Fruit fly (Drosophila melanogaster) whole organism, wandering third instar larva: ENCODE results near the gene Jhbp13.

Experiments used
- Abd-B ChIP-seq: fragments of >200 bp; optimal IDR thresholded peaks from 2 replicates; lab custom pipeline; 2017; ENCODE audit warnings: missing biosample characterization, missing genetic modification characterization
- CG32264 ChIP-seq: fragments of 200-800 bp; sonication (Bioruptor generic); optimal IDR thresholded peaks from 2 replicates; lab custom pipeline; 2016; ENCODE audit warnings: missing biosample characterization, missing genetic modification characterization
- CG9705 ChIP-seq: fragments of 200-800 bp; sonication (Bioruptor generic); optimal IDR thresholded peaks from 2 replicates; lab custom pipeline; 2018; ENCODE audit warnings: missing biosample characterization, mild to moderate bottlenecking, missing genetic modification characterization
- CrebA ChIP-seq: fragments of 200-800 bp; sonication (Bioruptor generic); optimal IDR thresholded peaks from 2 replicates; lab custom pipeline; 2016; ENCODE audit warnings: missing biosample characterization, mild to moderate bottlenecking, missing genetic modification characterization, borderline replicate concordance
- Dfd ChIP-seq: fragments of >200 bp; optimal IDR thresholded peaks from 2 replicates; lab custom pipeline; 2017; ENCODE audit warnings: missing biosample characterization, missing genetic modification characterization
- Dif ChIP-seq: fragments of 200-275, 200-300 bp; sonication (Bioruptor generic); optimal IDR thresholded peaks from 2 replicates; lab custom pipeline; 2018; ENCODE audit warnings: missing biosample characterization, missing genetic modification characterization; ENCODE audit not compliant: partially characterized antibody
- GATAd ChIP-seq: sonication (Bioruptor generic); optimal IDR thresholded peaks from 2 replicates; lab custom pipeline; 2016; ENCODE audit warnings: missing biosample characterization, missing genetic modification characterization
- HLH106 ChIP-seq: fragments of 200-800 bp; optimal IDR thresholded peaks from 3 replicates; lab custom pipeline; 2019; ENCODE audit warnings: missing biosample characterization, mild to moderate bottlenecking, missing genetic modification characterization, moderate library complexity
- Hnf4 ChIP-seq: fragments of 200-800 bp; sonication (Bioruptor generic); optimal IDR thresholded peaks from 2 replicates; lab custom pipeline; 2016; ENCODE audit warnings: missing biosample characterization, mild to moderate bottlenecking, missing genetic modification characterization
- Hr78 ChIP-seq: fragments of >200 bp; optimal IDR thresholded peaks from 2 replicates; lab custom pipeline; 2017; ENCODE audit warnings: missing biosample characterization, missing genetic modification characterization
- Hr83 ChIP-seq: fragments of 200-300 bp; sonication (Bioruptor generic); optimal IDR thresholded peaks from 2 replicates; lab custom pipeline; 2016; ENCODE audit warnings: missing biosample characterization, mild to moderate bottlenecking, missing genetic modification characterization, moderate library complexity; ENCODE audit not compliant: poor library complexity, severe bottlenecking
- Jra ChIP-seq: sonication (Bioruptor generic); optimal IDR thresholded peaks from 2 replicates; lab custom pipeline; 2016; ENCODE audit warnings: missing biosample characterization, missing genetic modification characterization
- Mio ChIP-seq: sonication (Bioruptor generic); optimal IDR thresholded peaks from 2 replicates; lab custom pipeline; 2016; ENCODE audit warnings: missing biosample characterization, missing genetic modification characterization
- Myc ChIP-seq: fragments of >200 bp; optimal IDR thresholded peaks from 2 replicates; lab custom pipeline; 2017
- N ChIP-seq: fragments of >200 bp; optimal IDR thresholded peaks from 2 replicates; lab custom pipeline; 2018; ENCODE audit warnings: missing biosample characterization, missing external identifiers, missing genetic modification characterization
- OdsH ChIP-seq: fragments of 200-800 bp; sonication (Bioruptor generic); optimal IDR thresholded peaks from 2 replicates; lab custom pipeline; 2016; ENCODE audit warnings: missing biosample characterization, mild to moderate bottlenecking, missing genetic modification characterization
- Rel ChIP-seq, 2 experiments: fragments of 200-800 bp; sonication (Bioruptor generic) in 1 of 2; optimal IDR thresholded peaks; 2 replicates in 1 of 2; 3 replicates in 1 of 2; lab custom pipeline; 2016 to 2019; ENCODE audit warnings: mild to moderate bottlenecking in 2 of 2, missing biosample characterization in 2 of 2, missing genetic modification characterization in 2 of 2, moderate library complexity in 1 of 2
- Sp1 ChIP-seq: fragments of 200-800 bp; sonication (Bioruptor generic); optimal IDR thresholded peaks from 3 replicates; lab custom pipeline; 2019; ENCODE audit warnings: missing biosample characterization, mild to moderate bottlenecking, missing genetic modification characterization, moderate library complexity
- Vsx2 ChIP-seq: fragments of 200-300, 225-300 bp; sonication (Bioruptor generic); optimal IDR thresholded peaks from 2 replicates; lab custom pipeline; 2018; ENCODE audit warnings: missing biosample characterization, missing genetic modification characterization; ENCODE audit not compliant: partially characterized antibody
- br ChIP-seq: fragments of 200-800 bp; sonication (Bioruptor generic); optimal IDR thresholded peaks from 2 replicates; lab custom pipeline; 2016; ENCODE audit warnings: missing biosample characterization, missing genetic modification characterization
- brk ChIP-seq: fragments of 200-800 bp; sonication (Bioruptor generic); optimal IDR thresholded peaks from 2 replicates; lab custom pipeline; 2016; ENCODE audit warnings: missing biosample characterization, mild to moderate bottlenecking, missing genetic modification characterization
- dl ChIP-seq, 2 experiments: fragments of 175-275, 200-275 bp in 1 of 2; fragments of 200-275 bp in 1 of 2; sonication (Bioruptor generic); optimal IDR thresholded peaks; lab custom pipeline; 2018; ENCODE audit warnings: mild to moderate bottlenecking in 2 of 2, missing biosample characterization in 2 of 2, missing genetic modification characterization in 2 of 2, moderate library complexity in 2 of 2; ENCODE audit not compliant: partially characterized antibody in 2 of 2, insufficient read depth in 1 of 2
- dmrt93B ChIP-seq: fragments of 200-800 bp; sonication (Bioruptor generic); optimal IDR thresholded peaks from 2 replicates; lab custom pipeline; 2018; ENCODE audit warnings: missing biosample characterization, mild to moderate bottlenecking, missing genetic modification characterization
- dsf ChIP-seq: sonication (Bioruptor generic); optimal IDR thresholded peaks from 2 replicates; lab custom pipeline; 2016; ENCODE audit warnings: missing biosample characterization, missing genetic modification characterization, borderline replicate concordance
- ey ChIP-seq: fragments of 200-800 bp; sonication (Bioruptor generic); optimal IDR thresholded peaks from 2 replicates; lab custom pipeline; 2016; ENCODE audit warnings: missing biosample characterization, missing genetic modification characterization
- foxo ChIP-seq, 2 experiments: fragments of 200-800 bp; sonication (Bioruptor generic); optimal IDR thresholded peaks; 2 replicates in 1 of 2; 3 replicates in 1 of 2; lab custom pipeline; 2016 to 2017; ENCODE audit warnings: missing biosample characterization in 2 of 2, missing genetic modification characterization in 2 of 2
- fru ChIP-seq: fragments of 200-800 bp; sonication (Bioruptor generic); optimal IDR thresholded peaks from 3 replicates; lab custom pipeline; 2016; ENCODE audit warnings: missing biosample characterization, mild to moderate bottlenecking, missing genetic modification characterization
- h ChIP-seq: fragments of 200-800 bp; sonication (Bioruptor generic); optimal IDR thresholded peaks from 3 replicates; lab custom pipeline; 2016; ENCODE audit warnings: missing biosample characterization, mild to moderate bottlenecking, missing genetic modification characterization
- jim ChIP-seq: fragments of 175-275, 200-325 bp; sonication (Bioruptor generic); optimal IDR thresholded peaks from 2 replicates; lab custom pipeline; 2016; ENCODE audit warnings: missing biosample characterization, mild to moderate bottlenecking, missing genetic modification characterization
- lola ChIP-seq: fragments of >200 bp; optimal IDR thresholded peaks from 2 replicates; lab custom pipeline; 2017; ENCODE audit warnings: missing biosample characterization, missing genetic modification characterization
- pan ChIP-seq: fragments of >200 bp; optimal IDR thresholded peaks from 2 replicates; lab custom pipeline; 2017
- psq ChIP-seq: fragments of 200-800 bp; sonication (Bioruptor generic); optimal IDR thresholded peaks from 3 replicates; lab custom pipeline; 2017; ENCODE audit warnings: missing biosample characterization, mild to moderate bottlenecking, missing genetic modification characterization, moderate library complexity
- rgr ChIP-seq: fragments of 200-800 bp; sonication (Bioruptor generic); optimal IDR thresholded peaks from 3 replicates; lab custom pipeline; 2016; ENCODE audit warnings: missing biosample characterization, mild to moderate bottlenecking, missing genetic modification characterization
- sage ChIP-seq: fragments of 200-800 bp; sonication (Bioruptor generic); optimal IDR thresholded peaks from 2 replicates; lab custom pipeline; 2016; ENCODE audit warnings: missing biosample characterization, mild to moderate bottlenecking, missing genetic modification characterization
- sv ChIP-seq: fragments of 200-800 bp; sonication (Bioruptor generic); optimal IDR thresholded peaks from 3 replicates; lab custom pipeline; 2016; ENCODE audit warnings: missing biosample characterization, missing genetic modification characterization
- tai ChIP-seq: sonication (Bioruptor generic); optimal IDR thresholded peaks from 2 replicates; lab custom pipeline; 2016; ENCODE audit warnings: missing biosample characterization, missing genetic modification characterization
- usp ChIP-seq: fragments of >200 bp; optimal IDR thresholded peaks from 2 replicates; lab custom pipeline; 2017; ENCODE audit warnings: missing biosample characterization, missing genetic modification characterization
- woc ChIP-seq: sonication (Bioruptor generic); optimal IDR thresholded peaks from 2 replicates; lab custom pipeline; 2016; ENCODE audit warnings: missing biosample characterization, mild to moderate bottlenecking, missing genetic modification characterization

Jhbp13 gene

DNA sequence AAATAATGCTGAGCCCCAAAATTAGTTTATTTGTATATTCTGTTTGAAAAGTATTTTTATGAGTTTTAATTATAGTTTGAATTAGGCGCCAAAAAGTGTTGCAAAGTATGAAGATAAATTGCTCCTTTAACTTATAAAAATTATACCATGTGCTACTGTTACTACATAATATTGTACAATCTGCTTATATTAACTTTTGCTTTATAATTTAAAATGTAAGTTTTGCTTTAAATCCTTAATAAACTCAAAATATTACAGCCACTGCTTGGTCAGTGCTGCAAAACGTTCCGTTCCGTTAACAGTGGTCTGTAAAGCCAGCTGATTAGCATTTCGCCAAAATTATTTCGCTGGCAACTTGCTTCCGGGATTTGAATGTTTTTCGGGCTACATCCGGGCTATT, 49.9 kb downstream of the Jhbp13 start, which contains the start of gene CG31729:
Gene CG31729, plus strand, starts transcription at position 309 of the 400 bp plus-strand sequence.
- TF ChIP-seq br (GFP tag; lab: Kevin White, UChicago) (peak; percentile 22), h (peak; percentile 72), woc (GFP tag; lab: Kevin White, UChicago) (peak; percentile 4), dsf (GFP tag; lab: Kevin White, UChicago) (peak; percentile 33), foxo (GFP tag; optimal IDR thresholded peaks at IDR 0.05; lab: Kevin White, UChicago) (peak in 1 of 2 experiments; percentile 44), rgr (no peak), Jra (peak; percentile 24), sage (no peak), Hnf4 (GFP tag; lab: Kevin White, UChicago) (peak; percentile 59), OdsH (GFP tag; lab: Kevin White, UChicago) (peak; percentile 19), fru (GFP tag; lab: Kevin White, UChicago) (peak; percentile 38), brk (GFP tag; lab: Kevin White, UChicago) (peak; percentile 68), psq (no peak)

DNA sequence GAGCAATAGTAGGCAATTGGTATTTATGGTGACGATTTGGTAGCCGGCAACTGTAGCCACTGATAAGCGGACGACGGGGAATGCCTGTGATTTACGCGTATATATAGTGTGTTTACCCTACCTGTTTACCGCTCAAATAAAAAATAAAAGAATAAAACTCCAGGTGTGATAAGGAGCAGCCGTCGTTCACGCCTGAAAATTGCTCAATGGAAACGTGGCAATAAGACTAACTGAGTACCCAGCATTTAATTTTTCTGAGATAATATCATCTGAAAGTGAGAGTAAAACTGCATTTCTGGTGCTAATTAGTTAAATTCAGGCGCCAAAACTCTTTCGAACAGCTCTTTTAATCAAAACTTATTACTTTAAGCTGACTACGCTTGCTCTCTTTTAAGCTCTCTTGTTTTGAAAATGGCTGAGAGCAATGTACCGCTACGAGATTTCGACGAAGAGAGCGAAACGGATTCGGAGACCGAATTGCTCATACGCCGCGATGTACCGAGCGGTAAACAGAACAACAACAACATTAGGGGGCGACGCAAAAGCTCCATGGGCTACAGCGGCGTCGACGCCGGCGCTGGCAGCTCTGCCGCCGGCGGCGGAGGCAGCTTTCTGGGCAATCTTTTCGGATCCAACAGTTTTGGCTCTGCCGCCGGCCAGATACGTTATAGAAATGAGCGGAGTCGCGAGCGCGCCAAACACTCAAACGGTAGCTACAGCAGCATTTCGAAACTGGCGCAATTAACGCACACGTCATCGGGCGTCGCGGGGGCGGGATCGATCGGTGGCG, 50.7 kb downstream of the Jhbp13 start:
- TF ChIP-seq dsf (GFP tag; lab: Kevin White, UChicago): no peak
- TF ChIP-seq brk (GFP tag; lab: Kevin White, UChicago): no peak
- no peak for TF ChIP-seq Dfd
- TF ChIP-seq Dif (GFP tag; lab: Kevin White, UChicago): peak; percentile 18
- peak; percentile 92 for TF ChIP-seq Hr83 (GFP tag; lab: Kevin White, UChicago)
- TF ChIP-seq dl (GFP tag; optimal IDR thresholded peaks at IDR 0.05; lab: Kevin White, UChicago; ENCODE audit: insufficient read depth in 1 of 2, partially characterized antibody in 2 of 2): peak in 1 of 2 experiments; percentile 6
- no peak for TF ChIP-seq CG9705 (GFP tag; lab: Kevin White, UChicago)
- peak; percentile 30 for TF ChIP-seq jim
- TF ChIP-seq woc (GFP tag; lab: Kevin White, UChicago): no peak
- TF ChIP-seq dmrt93B (GFP tag; lab: Kevin White, UChicago): no peak
- TF ChIP-seq Sp1: peak; percentile 63
- no peak for TF ChIP-seq Jra
- no peak for TF ChIP-seq Hr78 (GFP tag; lab: Kevin White, UChicago)
- TF ChIP-seq br (GFP tag; lab: Kevin White, UChicago): peak; percentile 34
- peak; percentile 73 for TF ChIP-seq rgr
- peak; percentile 18 for TF ChIP-seq fru (GFP tag; lab: Kevin White, UChicago)
- no peak for TF ChIP-seq Abd-B
- TF ChIP-seq sv (GFP tag; lab: Kevin White, UChicago): no peak
- TF ChIP-seq lola (GFP tag; lab: Kevin White, UChicago): no peak
- peak; percentile 20 for TF ChIP-seq ey
- TF ChIP-seq psq: peak; percentile 22
- no peak for TF ChIP-seq Rel (GFP tag; optimal IDR thresholded peaks at IDR 0.05; lab: Kevin White, UChicago)
- TF ChIP-seq Rel (tag; optimal IDR thresholded peaks at IDR 0.05; lab: Kevin White, UChicago): peak; percentile 96
- no peak for TF ChIP-seq pan (lab: Kevin White, UChicago)
- no peak for TF ChIP-seq sage
- no peak for TF ChIP-seq Myc (lab: Kevin White, UChicago)
- peak; percentile 2 for TF ChIP-seq CG32264 (GFP tag; lab: Kevin White, UChicago)
- peak; percentile 61 for TF ChIP-seq OdsH (GFP tag; lab: Kevin White, UChicago)
- peak; percentile 7 to 30 for TF ChIP-seq foxo (GFP tag; optimal IDR thresholded peaks at IDR 0.05; lab: Kevin White, UChicago)
- TF ChIP-seq Vsx2 (GFP tag; lab: Kevin White, UChicago): peak; percentile 57
- TF ChIP-seq usp (GFP tag; lab: Kevin White, UChicago): no peak
- TF ChIP-seq tai (GFP tag; lab: Kevin White, UChicago): no peak
- TF ChIP-seq CrebA (GFP tag; lab: Kevin White, UChicago): peak; percentile 46
- no peak for TF ChIP-seq N (GFP tag; lab: Kevin White, UChicago)
- TF ChIP-seq HLH106 (tag; lab: Kevin White, UChicago): peak; percentile 26
- TF ChIP-seq Hnf4 (GFP tag; lab: Kevin White, UChicago): peak; percentile 38
- peak; percentile 39 for TF ChIP-seq h
- TF ChIP-seq Mio: no peak
- no peak for TF ChIP-seq GATAd (GFP tag; lab: Kevin White, UChicago)
